Worm (Caenorhabditis elegans) whole organism, young adult: ENCODE results near the gene msh-5.

Source experiments
- D2030.7 ChIP-seq: fragments of 200-800 bp; sonication (Bioruptor generic); IDR thresholded peaks from 2 replicates; pipeline ENCODE4 v1.3.6; 2022; ENCODE audit warnings: missing genetic modification reagents, missing genetic modification characterization, missing compliant biosample characterization
- ama-1 ChIP-seq, 3 experiments: fragments of 150-350 bp in 1 of 3; sonication (generic microtip) in 2 of 3; optimal IDR thresholded peaks; 2 replicates each; lab custom pipeline; 2014 to 2018; ENCODE audit warnings: missing biosample characterization in 2 of 3, missing genetic modification characterization in 2 of 3, missing genetic modification reagents in 2 of 3
- ceh-40 ChIP-seq: fragments of 200-800 bp; sonication (Bioruptor generic); IDR thresholded peaks from 2 replicates; pipeline ENCODE4 v1.3.6; 2022; ENCODE audit warnings: missing genetic modification characterization, missing compliant biosample characterization
- nhr-80 ChIP-seq: sonication (generic microtip); optimal IDR thresholded peaks from 2 replicates; lab custom pipeline; 2016; ENCODE audit warnings: missing genetic modification characterization, missing compliant biosample characterization
- pha-4 ChIP-seq: fragments of 150-350 bp; sonication (generic microtip); optimal IDR thresholded peaks from 2 replicates; lab custom pipeline; 2014; ENCODE audit warnings: missing biosample characterization, missing genetic modification reagents, missing genetic modification characterization

DNA sequence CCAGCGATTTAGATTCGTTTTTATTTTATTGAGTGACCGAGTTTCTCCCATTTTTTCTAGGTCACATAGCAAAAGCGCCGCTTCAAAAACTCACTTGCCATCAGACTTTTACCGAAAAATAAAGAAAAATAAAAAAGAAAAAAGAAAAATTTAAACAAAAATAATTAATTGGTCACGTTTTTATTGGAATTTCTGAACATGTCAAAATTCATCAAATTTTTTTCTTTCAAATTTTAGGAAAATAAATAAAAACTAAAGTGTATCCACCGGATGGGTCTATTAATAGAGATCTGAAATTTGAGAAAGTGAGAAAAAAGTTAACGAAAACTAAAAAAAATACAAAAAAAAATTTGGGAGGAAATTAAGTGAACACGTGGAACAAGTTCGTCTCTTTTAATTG lies 54.5 kb downstream of the msh-5 start, which contains the start of gene C48D1.9:
- no peak for TF ChIP-seq ama-1 (optimal IDR thresholded peaks at IDR 0.05; lab: Kevin White, UChicago)
- TF ChIP-seq ama-1 (GFP tag; optimal IDR thresholded peaks at IDR 0.05; lab: Kevin White, UChicago) = no peak
- no peak for TF ChIP-seq nhr-80 (tag; lab: Kevin White, UChicago)
- no peak for TF ChIP-seq D2030.7 (GFP tag; lab: Robert Waterston, UW)
- TF ChIP-seq ceh-40 (GFP tag; lab: Robert Waterston, UW) = no peak
- TF ChIP-seq pha-4 = no peak
